Worm (Caenorhabditis elegans) whole organism, L3 larva: Measurements from ENCODE around the gene fbxb-46.

Experiments used
- ZK546.5 ChIP-seq: sonication (generic microtip); optimal IDR thresholded peaks from 2 replicates; lab custom pipeline; 2017; ENCODE audit warnings: missing biosample characterization, missing genetic modification characterization
- aly-2 ChIP-seq: fragments of 150-350 bp; optimal IDR thresholded peaks from 2 replicates; lab custom pipeline; 2014; ENCODE audit warnings: missing biosample characterization, missing genetic modification characterization
- ama-1 ChIP-seq: fragments of 150-350 bp; optimal IDR thresholded peaks from 2 replicates; lab custom pipeline; 2018
- ceh-82 ChIP-seq: fragments of 150-350 bp; optimal IDR thresholded peaks from 2 replicates; lab custom pipeline; 2014; ENCODE audit warnings: missing biosample characterization, missing genetic modification characterization
- ceh-9 ChIP-seq: sonication (generic microtip); optimal IDR thresholded peaks from 2 replicates; lab custom pipeline; 2018; ENCODE audit warnings: missing biosample characterization, missing genetic modification characterization
- elt-2 ChIP-seq: sonication (generic microtip); optimal IDR thresholded peaks from 2 replicates; lab custom pipeline; 2016; ENCODE audit warnings: missing genetic modification reagents, mild to moderate bottlenecking, missing genetic modification characterization, missing compliant biosample characterization
- eor-1 ChIP-seq, 2 experiments: fragments of 150-350 bp; optimal IDR thresholded peaks; 2 replicates each; lab custom pipeline; 2014 to 2018; ENCODE audit warnings: missing biosample characterization in 2 of 2, missing genetic modification characterization in 2 of 2
- fkh-10 ChIP-seq: sonication (generic microtip); optimal IDR thresholded peaks from 2 replicates; lab custom pipeline; 2017; ENCODE audit warnings: missing biosample characterization, missing genetic modification reagents, missing genetic modification characterization
- fkh-2 ChIP-seq: fragments of 150-350 bp; optimal IDR thresholded peaks from 2 replicates; lab custom pipeline; 2014; ENCODE audit warnings: missing biosample characterization, missing genetic modification reagents, missing genetic modification characterization
- fos-1 ChIP-seq: fragments of 150-350 bp; optimal IDR thresholded peaks from 2 replicates; lab custom pipeline; 2014; ENCODE audit warnings: missing biosample characterization, missing genetic modification characterization
- hmg-11 ChIP-seq: sonication (generic microtip); optimal IDR thresholded peaks from 2 replicates; lab custom pipeline; 2016; ENCODE audit warnings: missing genetic modification characterization, missing compliant biosample characterization
- jun-1 ChIP-seq: fragments of 150-350 bp; optimal IDR thresholded peaks from 2 replicates; lab custom pipeline; 2014; ENCODE audit warnings: missing biosample characterization, missing genetic modification reagents, missing genetic modification characterization
- lin-15B ChIP-seq: fragments of 150-350 bp; optimal IDR thresholded peaks from 2 replicates; lab custom pipeline; 2014; ENCODE audit warnings: missing biosample characterization, missing genetic modification characterization
- lin-39 ChIP-seq: fragments of 150-350 bp; optimal IDR thresholded peaks from 2 replicates; lab custom pipeline; 2018; ENCODE audit warnings: missing biosample characterization, missing genetic modification reagents, missing genetic modification characterization
- lsy-12 ChIP-seq: sonication (generic microtip); optimal IDR thresholded peaks from 2 replicates; lab custom pipeline; 2016; ENCODE audit warnings: mild to moderate bottlenecking, missing genetic modification characterization, missing compliant biosample characterization
- mdl-1 ChIP-seq: fragments of 150-350 bp; optimal IDR thresholded peaks from 2 replicates; lab custom pipeline; 2014; ENCODE audit warnings: missing biosample characterization, missing genetic modification characterization
- mml-1 ChIP-seq: fragments of 150-350 bp; sonication (generic microtip); optimal IDR thresholded peaks from 3 replicates; lab custom pipeline; 2014; ENCODE audit warnings: missing biosample characterization, missing genetic modification characterization
- nfya-1 ChIP-seq: sonication (generic microtip); optimal IDR thresholded peaks from 2 replicates; lab custom pipeline; 2017; ENCODE audit warnings: missing genetic modification characterization, mild to moderate bottlenecking, missing compliant biosample characterization, antibody characterized with exemption, moderate library complexity; ENCODE audit not compliant: insufficient read depth
- nhr-11 ChIP-seq: fragments of 150-350 bp; optimal IDR thresholded peaks from 2 replicates; lab custom pipeline; 2014; ENCODE audit warnings: missing biosample characterization, missing genetic modification characterization
- nhr-12 ChIP-seq: fragments of 150-350 bp; optimal IDR thresholded peaks from 2 replicates; lab custom pipeline; 2014; ENCODE audit warnings: missing biosample characterization, missing genetic modification characterization
- nhr-23 ChIP-seq: fragments of 150-350 bp; optimal IDR thresholded peaks from 2 replicates; lab custom pipeline; 2014; ENCODE audit warnings: missing biosample characterization, missing genetic modification reagents, missing genetic modification characterization
- nhr-237 ChIP-seq: fragments of 150-350 bp; optimal IDR thresholded peaks from 2 replicates; lab custom pipeline; 2014; ENCODE audit warnings: missing biosample characterization, missing genetic modification characterization
- nhr-25 ChIP-seq: sonication (generic microtip); optimal IDR thresholded peaks from 2 replicates; lab custom pipeline; 2017; ENCODE audit warnings: missing biosample characterization, missing genetic modification characterization
- nhr-28 ChIP-seq: fragments of 150-350 bp; optimal IDR thresholded peaks from 2 replicates; lab custom pipeline; 2014; ENCODE audit warnings: missing biosample characterization, missing genetic modification characterization
- nhr-76 ChIP-seq: fragments of 150-350 bp; sonication (generic microtip); optimal IDR thresholded peaks from 5 replicates; lab custom pipeline; 2014; ENCODE audit warnings: missing biosample characterization, missing genetic modification characterization
- pha-4 ChIP-seq: fragments of 150-350 bp; optimal IDR thresholded peaks from 2 replicates; lab custom pipeline; 2014; ENCODE audit warnings: missing biosample characterization, missing genetic modification reagents, missing genetic modification characterization
- pqm-1 ChIP-seq: fragments of 150-350 bp; optimal IDR thresholded peaks from 2 replicates; lab custom pipeline; 2017; ENCODE audit warnings: missing biosample characterization, missing genetic modification characterization, inconsistent platforms
- skn-1 ChIP-seq: fragments of 150-350 bp; optimal IDR thresholded peaks from 2 replicates; lab custom pipeline; 2014; ENCODE audit warnings: missing biosample characterization, missing genetic modification characterization
- zag-1 ChIP-seq: fragments of 150-350 bp; optimal IDR thresholded peaks from 2 replicates; lab custom pipeline; 2014; ENCODE audit warnings: missing biosample characterization, missing genetic modification characterization
- ztf-11 ChIP-seq: fragments of 150-350 bp; optimal IDR thresholded peaks from 2 replicates; lab custom pipeline; 2014; ENCODE audit warnings: missing biosample characterization, missing genetic modification characterization
- ztf-4 ChIP-seq: fragments of 150-350 bp; optimal IDR thresholded peaks from 2 replicates; lab custom pipeline; 2014; ENCODE audit warnings: missing biosample characterization, missing genetic modification characterization

fbxb-46 gene

DNA sequence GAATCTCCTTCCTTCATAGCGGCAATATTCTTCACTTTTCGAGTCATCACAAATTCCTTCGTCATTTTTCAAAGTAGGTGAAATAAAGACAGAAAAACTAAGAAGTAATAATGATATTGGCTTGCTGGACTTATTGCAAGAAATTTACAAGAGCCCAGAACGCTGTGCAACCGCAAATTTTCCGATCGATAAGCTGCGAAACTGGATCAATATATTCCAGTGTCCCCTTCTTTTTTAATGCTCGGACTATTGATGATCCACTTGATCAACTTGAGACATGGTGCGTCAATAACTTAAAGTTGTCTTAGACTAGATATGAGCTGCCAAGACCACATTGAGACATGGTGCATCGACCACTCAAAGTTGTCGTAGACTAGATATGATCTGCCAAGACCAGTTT is 35.1 kb upstream of the fbxb-46 start, which contains the start of gene bath-33:
Gene bath-33, minus strand, starts transcription at position 101 of the 400 bp plus-strand sequence.
- TF ChIP-seq zag-1 (tag; lab: Kevin White, UChicago) (no peak), fkh-2 (tag; lab: Kevin White, UChicago) (no peak), skn-1 (tag; lab: Kevin White, UChicago) (no peak), fos-1 (tag; lab: Kevin White, UChicago) (no peak), nhr-23 (tag; lab: Kevin White, UChicago) (no peak), nhr-25 (tag; lab: Kevin White, UChicago) (no peak), nhr-11 (no peak), lin-15B (tag; lab: Kevin White, UChicago) (no peak), ztf-11 (tag; lab: Kevin White, UChicago) (no peak)

DNA sequence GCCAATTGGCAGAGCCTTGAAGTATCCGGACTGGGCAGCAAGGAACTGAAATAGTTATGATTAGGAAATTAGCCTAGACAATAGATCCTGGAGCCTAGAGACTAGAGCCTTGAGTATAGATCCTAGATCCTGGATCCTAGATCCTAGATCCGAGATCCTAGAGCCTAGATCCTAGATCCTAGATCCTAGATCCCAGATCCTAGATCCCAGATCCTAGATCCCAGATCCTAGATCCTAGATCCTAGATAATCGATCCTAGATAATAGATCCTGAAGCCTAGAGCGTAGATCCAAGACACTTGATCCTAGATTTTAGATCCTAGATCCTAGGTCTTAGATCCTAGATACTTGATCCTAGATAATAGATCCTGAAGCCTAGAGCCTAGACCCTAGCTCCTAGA is 34.1 kb upstream of the fbxb-46 start:
- TF ChIP-seq pha-4 (tag; lab: Kevin White, UChicago) (no peak), jun-1 (no peak), ama-1 (lab: Kevin White, UChicago) (no peak), lin-39 (tag; lab: Kevin White, UChicago) (no peak), ztf-4 (tag; lab: Kevin White, UChicago) (no peak), ceh-82 (tag; lab: Kevin White, UChicago) (no peak), eor-1 (tag; optimal IDR thresholded peaks at IDR 0.05; lab: Kevin White, UChicago) (no peak), fkh-2 (tag; lab: Kevin White, UChicago) (no peak)
- TF ChIP-seq, all 47 proteins: peak for 0

DNA sequence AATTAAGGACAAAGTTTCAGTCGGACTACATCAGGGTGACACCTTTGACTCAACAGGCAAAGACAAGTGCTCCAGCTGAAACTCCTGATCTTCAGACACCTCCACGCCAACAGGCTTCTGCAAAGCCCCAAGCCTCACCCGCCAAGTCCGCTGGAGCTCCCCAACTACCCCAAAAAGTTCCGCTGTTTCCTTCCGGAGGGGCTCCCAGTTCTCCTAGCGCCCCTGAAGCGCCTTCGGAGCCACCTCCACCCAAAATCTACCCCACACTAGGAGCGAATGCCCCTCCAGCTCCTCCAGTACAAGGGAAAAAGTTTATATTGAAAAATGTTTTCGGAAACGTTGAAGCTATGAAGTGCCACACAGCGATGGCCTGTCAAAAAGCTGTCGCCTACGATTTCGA is 32.1 kb upstream of the fbxb-46 start:
- TF ChIP-seq fkh-10 (GFP tag; lab: Kevin White, UChicago) (no peak), pha-4 (tag; lab: Kevin White, UChicago) (no peak), hmg-11 (tag; lab: Kevin White, UChicago) (no peak), nhr-23 (tag; lab: Kevin White, UChicago) (no peak), ZK546.5 (tag; lab: Kevin White, UChicago) (no peak), nfya-1 (tag; lab: Kevin White, UChicago) (no peak), mdl-1 (no peak), nhr-12 (tag; lab: Kevin White, UChicago) (no peak)

DNA sequence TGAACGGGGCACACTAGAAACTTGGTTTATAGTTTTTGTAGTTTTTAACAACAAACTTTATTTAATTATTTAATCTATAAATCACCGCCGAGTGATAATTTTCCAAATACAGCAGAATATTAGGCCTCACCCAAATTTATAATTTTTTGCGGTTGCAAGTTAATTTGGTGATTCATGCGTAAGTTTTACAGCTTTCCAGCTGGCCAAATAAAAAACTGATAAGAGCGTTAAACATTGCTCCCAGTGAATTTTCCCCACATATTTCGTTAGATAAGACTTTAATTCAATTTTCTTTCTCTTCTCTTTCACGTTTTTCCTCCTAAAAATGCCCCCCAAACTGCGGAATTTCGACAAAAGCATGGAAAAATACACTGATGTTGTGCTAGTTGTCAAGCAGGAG is 30.6 kb upstream of the fbxb-46 start, which contains the start of gene bath-47:
Gene bath-47, plus strand, starts transcription at position 305 of the 400 bp plus-strand sequence.
- TF ChIP-seq elt-2 (peak; percentile 59), aly-2 (tag; lab: Kevin White, UChicago) (no peak), fkh-2 (tag; lab: Kevin White, UChicago) (no peak), pqm-1 (tag; lab: Kevin White, UChicago) (peak; percentile 36)

DNA sequence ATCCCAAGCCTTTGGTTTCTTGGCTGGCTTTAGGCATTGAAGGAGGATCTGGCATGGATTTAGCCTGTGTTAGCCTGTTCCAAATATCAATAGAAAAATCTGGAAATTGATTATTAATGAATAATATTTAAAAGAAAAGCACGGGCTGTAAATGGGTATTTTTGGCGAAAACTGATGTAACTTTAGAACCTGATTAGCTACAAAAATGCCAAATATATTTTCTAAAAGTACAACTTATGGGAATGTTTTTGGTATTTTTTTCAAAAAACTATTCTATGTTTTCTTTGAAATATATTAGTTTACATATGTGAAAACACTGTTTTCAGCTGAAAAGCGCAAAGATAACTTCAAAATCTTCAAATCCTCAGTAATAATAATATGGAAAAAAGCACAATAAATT is 29.7 kb upstream of the fbxb-46 start, which contains the start of gene bath-26:
Gene bath-26, minus strand, starts transcription at position 101 of the 400 bp plus-strand sequence.
- TF ChIP-seq pqm-1 (tag; lab: Kevin White, UChicago) = no peak
- no peak for TF ChIP-seq nhr-28 (tag; lab: Kevin White, UChicago)
- TF ChIP-seq ceh-9 (tag; lab: Kevin White, UChicago) = no peak
- no peak for TF ChIP-seq nhr-23 (tag; lab: Kevin White, UChicago)
- no peak for TF ChIP-seq nhr-237 (tag; lab: Kevin White, UChicago)
- no peak for TF ChIP-seq ZK546.5 (tag; lab: Kevin White, UChicago)
- no peak for TF ChIP-seq fkh-2 (tag; lab: Kevin White, UChicago)
- no peak for TF ChIP-seq lsy-12
- TF ChIP-seq mml-1 = no peak
- TF ChIP-seq nhr-76 (tag; lab: Kevin White, UChicago) = no peak
- TF ChIP-seq, all 47 proteins: peak for 0
